Fruit fly (Drosophila melanogaster) whole organism, prepupa: Measurements from ENCODE around the gene CG12316.

Source experiments
- Lpt ChIP-seq: fragments of 200-800 bp; sonication (Bioruptor generic); optimal IDR thresholded peaks from 3 replicates; lab custom pipeline; 2016; ENCODE audit warnings: missing biosample characterization, missing genetic modification characterization
- Sox102F ChIP-seq: fragments of 200-800 bp; sonication (Bioruptor generic); optimal IDR thresholded peaks from 2 replicates; lab custom pipeline; 2016; ENCODE audit warnings: missing biosample characterization, mild to moderate bottlenecking, missing genetic modification characterization

- TF ChIP-seq Lpt (no peak), Sox102F (GFP tag; lab: Kevin White, UChicago) (no peak)
Observed at dm6 chr3L:15089083-15089704, 47.5 kb downstream of the CG12316 start.
